Worm (Caenorhabditis elegans) whole organism, early embryonic: ENCODE data around the gene C33C12.1.
A peak's percentile ranks its signal among the peaks of the same experiment; 100 is the strongest.

Experiments used
- B0310.2 ChIP-seq: sonication (generic microtip); optimal IDR thresholded peaks from 2 replicates; lab custom pipeline; 2016; ENCODE audit warnings: mild to moderate bottlenecking, missing genetic modification characterization, missing compliant biosample characterization
- F13C5.2 ChIP-seq: sonication (generic microtip); optimal IDR thresholded peaks from 2 replicates; lab custom pipeline; 2017; ENCODE audit warnings: mild to moderate bottlenecking, missing genetic modification characterization, inconsistent platforms, missing compliant biosample characterization
- aly-1 ChIP-seq: sonication (generic microtip); optimal IDR thresholded peaks from 2 replicates; lab custom pipeline; 2016; ENCODE audit warnings: missing genetic modification characterization, missing compliant biosample characterization
- ama-1 ChIP-seq: fragments of 150-350 bp; optimal IDR thresholded peaks from 2 replicates; lab custom pipeline; 2014
- ceh-13 ChIP-seq: fragments of 200-800 bp; sonication (Bioruptor generic); optimal IDR thresholded peaks from 2 replicates; lab custom pipeline; 2018; ENCODE audit warnings: mild to moderate bottlenecking, missing genetic modification characterization, missing compliant biosample characterization
- ceh-36 ChIP-seq: sonication (generic microtip); optimal IDR thresholded peaks from 2 replicates; lab custom pipeline; 2016; ENCODE audit warnings: missing genetic modification characterization, inconsistent platforms, missing compliant biosample characterization
- ets-7 ChIP-seq: sonication (generic microtip); optimal IDR thresholded peaks from 2 replicates; lab custom pipeline; 2016; ENCODE audit warnings: missing genotype, missing genetic modification characterization, missing compliant biosample characterization
- flt-1 ChIP-seq: fragments of 200-800 bp; sonication (Bioruptor generic); IDR thresholded peaks from 2 replicates; pipeline ENCODE4 v1.3.6; 2022; ENCODE audit warnings: missing genetic modification characterization, missing compliant biosample characterization
- hmbx-1 ChIP-seq: sonication (generic microtip); optimal IDR thresholded peaks from 2 replicates; lab custom pipeline; 2016; ENCODE audit warnings: mild to moderate bottlenecking, missing genetic modification characterization, missing compliant biosample characterization
- hmg-4 ChIP-seq: fragments of 200-800 bp; sonication (Bioruptor generic); optimal IDR thresholded peaks from 2 replicates; lab custom pipeline; 2018; ENCODE audit warnings: mild to moderate bottlenecking, missing genetic modification characterization, missing compliant biosample characterization
- hnd-1 ChIP-seq: sonication (generic microtip); optimal IDR thresholded peaks from 2 replicates; lab custom pipeline; 2016; ENCODE audit warnings: missing genetic modification characterization, missing compliant biosample characterization
- pes-1 ChIP-seq: fragments of 200-800 bp; sonication (Bioruptor generic); IDR thresholded peaks from 2 replicates; pipeline ENCODE4 v1.3.6; 2022; ENCODE audit warnings: missing genetic modification reagents, missing genetic modification characterization, missing compliant biosample characterization
- scrt-1 ChIP-seq: fragments of 200-800 bp; sonication (Bioruptor generic); IDR thresholded peaks from 2 replicates; pipeline ENCODE4 v1.3.6; 2022; ENCODE audit warnings: missing genetic modification characterization, missing compliant biosample characterization
- sea-1 ChIP-seq: fragments of 200-800 bp; sonication (Bioruptor generic); conservative IDR thresholded peaks from 2 replicates; pipeline ENCODE4 v1.3.6; 2022; ENCODE audit warnings: missing genetic modification characterization, missing compliant biosample characterization
- tbx-11 ChIP-seq: fragments of 200-800 bp; sonication (Bioruptor generic); IDR thresholded peaks from 2 replicates; pipeline ENCODE4 v1.3.6; 2022; ENCODE audit warnings: missing genetic modification characterization, missing compliant biosample characterization
- tbx-37 ChIP-seq: fragments of 200-800 bp; sonication (Bioruptor generic); conservative IDR thresholded peaks from 2 replicates; pipeline ENCODE4 v1.3.6; 2022; ENCODE audit warnings: missing genetic modification reagents, missing genetic modification characterization, missing compliant biosample characterization
- tra-4 ChIP-seq: sonication (generic microtip); optimal IDR thresholded peaks from 2 replicates; lab custom pipeline; 2017; ENCODE audit warnings: missing genetic modification characterization, missing compliant biosample characterization

The C33C12.1 gene

ce11 chrII:2195541-2195940, 2.5 kb upstream of the C33C12.1 start:
- peak; percentile 1 for TF ChIP-seq F13C5.2
- TF ChIP-seq ama-1: no peak

ce11 chrII:2196742-2197141, 1.3 kb upstream of the C33C12.1 start:
- no peak for TF ChIP-seq ets-7 (tag; lab: Kevin White, UChicago)
- TF ChIP-seq hmbx-1 (tag; lab: Kevin White, UChicago): no peak
- no peak for TF ChIP-seq ceh-36 (tag; lab: Kevin White, UChicago)
- TF ChIP-seq ceh-13: no peak
- TF ChIP-seq pes-1: no peak
- TF ChIP-seq F13C5.2: no peak
- no peak for TF ChIP-seq scrt-1 (GFP tag; lab: Robert Waterston, UW)
- TF ChIP-seq sea-1 (GFP tag; lab: Robert Waterston, UW): no peak
- TF ChIP-seq flt-1: no peak
- TF ChIP-seq tbx-37: no peak
- TF ChIP-seq hmg-4 (GFP tag; lab: Kevin White, UChicago): no peak
- TF ChIP-seq B0310.2: no peak
- TF ChIP-seq tra-4: no peak
- no peak for TF ChIP-seq tbx-11 (GFP tag; lab: Robert Waterston, UW)

ce11 chrII:2202147-2202546, 4.1 kb downstream of the C33C12.1 start:
- TF ChIP-seq ceh-36 (tag; lab: Kevin White, UChicago) (no peak), B0310.2 (no peak), hnd-1 (no peak), F13C5.2 (no peak), pes-1 (no peak), hmbx-1 (tag; lab: Kevin White, UChicago) (no peak), scrt-1 (GFP tag; lab: Robert Waterston, UW) (no peak), sea-1 (GFP tag; lab: Robert Waterston, UW) (no peak), flt-1 (no peak)

- TF ChIP-seq scrt-1 (GFP tag; lab: Robert Waterston, UW): no peak
- no peak for TF ChIP-seq ceh-13
- TF ChIP-seq tra-4: no peak
- TF ChIP-seq flt-1: no peak
- TF ChIP-seq ceh-36 (tag; lab: Kevin White, UChicago): no peak
- no peak for TF ChIP-seq hmbx-1 (tag; lab: Kevin White, UChicago)
- no peak for TF ChIP-seq B0310.2
- no peak for TF ChIP-seq hnd-1
- TF ChIP-seq tbx-11 (GFP tag; lab: Robert Waterston, UW): no peak
- TF ChIP-seq aly-1 (tag; lab: Kevin White, UChicago): no peak
- no peak for TF ChIP-seq tbx-37
Observed at ce11 chrII:2204077-2204476, 6.0 kb downstream of the C33C12.1 start, which contains the start of gene Y59C2A.2. TSS of gene Y59C2A.2 (minus strand) at chrII:2204137.

- TF ChIP-seq F13C5.2 (no peak), aly-1 (tag; lab: Kevin White, UChicago) (no peak), hnd-1 (no peak), ceh-36 (tag; lab: Kevin White, UChicago) (no peak), tbx-37 (no peak), hmg-4 (GFP tag; lab: Kevin White, UChicago) (no peak), ets-7 (tag; lab: Kevin White, UChicago) (no peak), ama-1 (no peak), ceh-13 (no peak), hmbx-1 (tag; lab: Kevin White, UChicago) (no peak), tra-4 (no peak), scrt-1 (GFP tag; lab: Robert Waterston, UW) (no peak), pes-1 (no peak), sea-1 (GFP tag; lab: Robert Waterston, UW) (no peak)
Observed at ce11 chrII:2206064-2206722, 8.2 kb downstream of the C33C12.1 start.

ce11 chrII:2207812-2208211, 9.8 kb downstream of the C33C12.1 start, which contains the start of gene Y59C2A.1:
TSS of gene Y59C2A.1 (plus strand) at chrII:2208112.
- TF ChIP-seq hnd-1: no peak
- TF ChIP-seq ceh-36 (tag; lab: Kevin White, UChicago): no peak
- no peak for TF ChIP-seq ets-7 (tag; lab: Kevin White, UChicago)
- no peak for TF ChIP-seq hmg-4 (GFP tag; lab: Kevin White, UChicago)

- TF ChIP-seq sea-1 (GFP tag; lab: Robert Waterston, UW): no peak
- no peak for TF ChIP-seq ceh-13
- TF ChIP-seq hmbx-1 (tag; lab: Kevin White, UChicago): no peak
- TF ChIP-seq aly-1 (tag; lab: Kevin White, UChicago): no peak
- TF ChIP-seq ets-7 (tag; lab: Kevin White, UChicago): no peak
- no peak for TF ChIP-seq tra-4
- TF ChIP-seq pes-1: no peak
Observed at ce11 chrII:2215512-2215911, 17.5 kb downstream of the C33C12.1 start.

ce11 chrII:2216940-2217664, 19.1 kb downstream of the C33C12.1 start:
- TF ChIP-seq hmg-4 (GFP tag; lab: Kevin White, UChicago): no peak
- TF ChIP-seq ceh-36 (tag; lab: Kevin White, UChicago): no peak
- TF ChIP-seq ceh-13: no peak
- TF ChIP-seq ama-1: no peak
- TF ChIP-seq B0310.2: no peak
- no peak for TF ChIP-seq F13C5.2
- TF ChIP-seq tra-4: no peak
- no peak for TF ChIP-seq ets-7 (tag; lab: Kevin White, UChicago)
- TF ChIP-seq tbx-11 (GFP tag; lab: Robert Waterston, UW): no peak
- no peak for TF ChIP-seq sea-1 (GFP tag; lab: Robert Waterston, UW)
- TF ChIP-seq hmbx-1 (tag; lab: Kevin White, UChicago): no peak
- no peak for TF ChIP-seq tbx-37
- no peak for TF ChIP-seq aly-1 (tag; lab: Kevin White, UChicago)
- no peak for TF ChIP-seq flt-1
- TF ChIP-seq hnd-1: no peak
- TF ChIP-seq pes-1: no peak
- TF ChIP-seq scrt-1 (GFP tag; lab: Robert Waterston, UW): no peak
